Worm (Caenorhabditis elegans) whole organism, mixed stage, embryonic: ENCODE results near the gene Y57A10A.31.
A peak's percentile ranks its signal among the peaks of the same experiment; 100 is the strongest.

ENCODE experiments used
- M03D4.4 ChIP-seq: sonication (generic microtip); optimal IDR thresholded peaks from 2 replicates; lab custom pipeline; 2017; ENCODE audit warnings: mild to moderate bottlenecking, missing genetic modification characterization, missing compliant biosample characterization
- bed-3 ChIP-seq: fragments of 200-800 bp; sonication (Bioruptor generic); optimal IDR thresholded peaks from 3 replicates; lab custom pipeline; 2018; ENCODE audit warnings: mild to moderate bottlenecking, missing genetic modification characterization, moderate library complexity, missing compliant biosample characterization
- blmp-1 ChIP-seq: fragments of 150-350 bp; optimal IDR thresholded peaks from 2 replicates; lab custom pipeline; 2014; ENCODE audit warnings: missing biosample characterization, missing genetic modification characterization
- ceh-39 ChIP-seq: fragments of 150-350 bp; optimal IDR thresholded peaks from 2 replicates; lab custom pipeline; 2014; ENCODE audit warnings: missing biosample characterization, missing genetic modification characterization
- ceh-83 ChIP-seq: fragments of 200-800 bp; sonication (Bioruptor generic); optimal IDR thresholded peaks from 2 replicates; lab custom pipeline; 2018; ENCODE audit warnings: mild to moderate bottlenecking, missing genetic modification characterization, missing compliant biosample characterization
- ces-1 ChIP-seq: fragments of 150-350 bp; optimal IDR thresholded peaks from 2 replicates; lab custom pipeline; 2014; ENCODE audit warnings: missing biosample characterization, missing genetic modification reagents, missing genetic modification characterization
- cnd-1 ChIP-seq: fragments of 200-800 bp; sonication (Bioruptor generic); optimal IDR thresholded peaks from 2 replicates; lab custom pipeline; 2018; ENCODE audit warnings: mild to moderate bottlenecking, missing genetic modification characterization, missing compliant biosample characterization
- drap-1 ChIP-seq: fragments of 200-800 bp; sonication (Bioruptor generic); optimal IDR thresholded peaks from 3 replicates; lab custom pipeline; 2018; ENCODE audit warnings: mild to moderate bottlenecking, missing genetic modification characterization, missing compliant biosample characterization
- elt-1 ChIP-seq: sonication (generic microtip); optimal IDR thresholded peaks from 2 replicates; lab custom pipeline; 2017; ENCODE audit warnings: missing genetic modification characterization, mild to moderate bottlenecking, missing compliant biosample characterization, antibody characterized with exemption, moderate library complexity, borderline replicate concordance; ENCODE audit not compliant: insufficient read depth
- elt-3 ChIP-seq: fragments of 150-350 bp; optimal IDR thresholded peaks from 2 replicates; lab custom pipeline; 2014; ENCODE audit warnings: missing biosample characterization, missing genetic modification characterization
- flh-1 ChIP-seq: fragments of 200-800 bp; sonication (Bioruptor generic); optimal IDR thresholded peaks from 2 replicates; lab custom pipeline; 2018; ENCODE audit warnings: mild to moderate bottlenecking, missing genetic modification characterization, moderate library complexity, missing compliant biosample characterization
- ham-2 ChIP-seq: fragments of 200-800 bp; sonication (Bioruptor generic); optimal IDR thresholded peaks from 2 replicates; lab custom pipeline; 2018; ENCODE audit warnings: mild to moderate bottlenecking, missing genetic modification characterization, missing compliant biosample characterization
- lin-13 ChIP-seq: fragments of 150-350 bp; optimal IDR thresholded peaks from 2 replicates; lab custom pipeline; 2014; ENCODE audit warnings: missing biosample characterization, missing genetic modification characterization
- lsy-2 ChIP-seq: fragments of 150-350 bp; optimal IDR thresholded peaks from 2 replicates; lab custom pipeline; 2014; ENCODE audit warnings: missing biosample characterization, missing genetic modification characterization
- mab-5 ChIP-seq: fragments of 150-350 bp; optimal IDR thresholded peaks from 2 replicates; lab custom pipeline; 2014; ENCODE audit warnings: missing biosample characterization, missing genetic modification characterization
- mep-1 ChIP-seq: fragments of 150-350 bp; optimal IDR thresholded peaks from 2 replicates; lab custom pipeline; 2017; ENCODE audit warnings: missing biosample characterization, missing genetic modification reagents, missing genetic modification characterization, inconsistent platforms
- mls-2 ChIP-seq: sonication (generic microtip); optimal IDR thresholded peaks from 2 replicates; lab custom pipeline; 2016; ENCODE audit warnings: mild to moderate bottlenecking, missing genetic modification characterization, moderate library complexity, missing compliant biosample characterization
- nhr-12 ChIP-seq: fragments of 150-350 bp; optimal IDR thresholded peaks from 2 replicates; lab custom pipeline; 2014; ENCODE audit warnings: missing biosample characterization, missing genetic modification characterization
- nhr-2 ChIP-seq: fragments of 150-350 bp; optimal IDR thresholded peaks from 2 replicates; lab custom pipeline; 2014; ENCODE audit warnings: missing biosample characterization, missing genetic modification characterization
- nhr-237 ChIP-seq: fragments of 150-350 bp; optimal IDR thresholded peaks from 2 replicates; lab custom pipeline; 2014; ENCODE audit warnings: missing biosample characterization, missing genetic modification characterization
- nhr-28 ChIP-seq: fragments of 150-350 bp; optimal IDR thresholded peaks from 2 replicates; lab custom pipeline; 2014; ENCODE audit warnings: missing biosample characterization, missing genetic modification characterization
- nhr-76 ChIP-seq: sonication (generic microtip); optimal IDR thresholded peaks from 2 replicates; lab custom pipeline; 2017; ENCODE audit warnings: missing biosample characterization, missing genetic modification characterization
- pha-4 ChIP-seq: fragments of 150-350 bp; optimal IDR thresholded peaks from 2 replicates; lab custom pipeline; 2018; ENCODE audit warnings: missing biosample characterization, missing genetic modification reagents, missing genetic modification characterization
- sem-2 ChIP-seq: fragments of 200-800 bp; sonication (Bioruptor generic); optimal IDR thresholded peaks from 2 replicates; lab custom pipeline; 2018; ENCODE audit warnings: mild to moderate bottlenecking, missing genetic modification characterization, missing compliant biosample characterization
- snpc-4 ChIP-seq: fragments of 150-350 bp; optimal IDR thresholded peaks from 2 replicates; lab custom pipeline; 2014; ENCODE audit warnings: missing biosample characterization, missing genetic modification characterization
- sptf-1 ChIP-seq: sonication (generic microtip); optimal IDR thresholded peaks from 2 replicates; lab custom pipeline; 2017; ENCODE audit warnings: mild to moderate bottlenecking, missing genetic modification characterization, moderate library complexity, missing compliant biosample characterization
- tbx-8 ChIP-seq: fragments of 200-800 bp; sonication (Bioruptor generic); optimal IDR thresholded peaks from 2 replicates; lab custom pipeline; 2018; ENCODE audit warnings: mild to moderate bottlenecking, missing genetic modification characterization, moderate library complexity, missing compliant biosample characterization
- unc-120 ChIP-seq: sonication (generic microtip); optimal IDR thresholded peaks from 2 replicates; lab custom pipeline; 2017; ENCODE audit warnings: missing genetic modification characterization, missing compliant biosample characterization; ENCODE audit not compliant: poor library complexity, severe bottlenecking
- unc-39 ChIP-seq: fragments of 150-350 bp; optimal IDR thresholded peaks from 2 replicates; lab custom pipeline; 2014; ENCODE audit warnings: missing biosample characterization, missing genetic modification characterization
- zip-8 ChIP-seq: fragments of 150-350 bp; optimal IDR thresholded peaks from 2 replicates; lab custom pipeline; 2014; ENCODE audit warnings: missing biosample characterization, missing genetic modification characterization

Gene Y57A10A.31

DNA sequence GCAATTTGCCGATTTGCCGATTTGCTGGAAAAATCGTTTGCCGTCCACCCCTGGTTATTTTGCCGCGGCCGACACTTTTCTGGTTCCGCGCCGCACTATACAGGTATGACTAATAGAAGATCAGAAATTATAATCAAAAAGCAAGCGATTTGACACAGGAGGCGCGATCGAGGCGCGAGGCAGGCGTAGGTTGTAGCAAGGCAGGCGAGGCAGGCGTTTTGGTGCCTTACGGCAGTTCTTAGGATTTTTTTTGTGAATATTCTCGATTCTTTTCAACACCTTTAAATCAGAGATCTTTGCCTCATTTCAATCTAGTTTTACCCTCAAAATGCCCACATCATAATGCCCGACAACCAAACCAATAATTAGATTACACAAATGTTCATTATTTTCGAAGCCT, 35.0 kb downstream of the Y57A10A.31 start, which contains the start of gene sre-56:
sre-56 (plus strand) TSS at position 301 of the 400 bp plus-strand sequence.
- no peak for TF ChIP-seq unc-39 (tag; lab: Kevin White, UChicago)

DNA sequence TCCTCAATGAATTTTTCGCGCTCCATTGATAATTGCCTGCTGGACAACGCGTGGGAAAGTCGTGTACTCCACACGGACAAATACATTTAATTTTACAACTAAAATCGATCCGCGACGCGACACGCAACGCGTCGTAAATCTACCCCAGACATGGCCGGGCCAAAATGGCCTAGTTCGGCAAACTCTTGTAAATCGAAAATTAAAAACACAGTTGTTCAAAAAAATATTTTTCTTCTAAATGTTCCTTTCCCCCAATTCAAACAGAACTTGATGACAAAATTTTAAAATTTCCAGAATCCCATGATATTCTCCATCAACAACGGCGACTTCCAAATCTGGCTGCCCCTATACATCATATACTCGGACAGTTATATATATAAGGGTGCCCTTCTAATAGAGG, 39.8 kb downstream of the Y57A10A.31 start, which contains the start of gene sre-55:
sre-55 (plus strand) TSS at position 301 of the 400 bp plus-strand sequence.
- TF ChIP-seq drap-1 (no peak), unc-120 (tag; lab: Kevin White, UChicago) (no peak), lsy-2 (tag; lab: Kevin White, UChicago) (no peak), elt-1 (tag; lab: Kevin White, UChicago) (no peak), ceh-39 (no peak), nhr-2 (tag; lab: Kevin White, UChicago) (no peak), nhr-28 (tag; lab: Kevin White, UChicago) (no peak), cnd-1 (tag; lab: Kevin White, UChicago) (no peak), ceh-83 (GFP tag; lab: Kevin White, UChicago) (no peak), mab-5 (tag; lab: Kevin White, UChicago) (no peak), snpc-4 (tag; lab: Kevin White, UChicago) (no peak)

DNA sequence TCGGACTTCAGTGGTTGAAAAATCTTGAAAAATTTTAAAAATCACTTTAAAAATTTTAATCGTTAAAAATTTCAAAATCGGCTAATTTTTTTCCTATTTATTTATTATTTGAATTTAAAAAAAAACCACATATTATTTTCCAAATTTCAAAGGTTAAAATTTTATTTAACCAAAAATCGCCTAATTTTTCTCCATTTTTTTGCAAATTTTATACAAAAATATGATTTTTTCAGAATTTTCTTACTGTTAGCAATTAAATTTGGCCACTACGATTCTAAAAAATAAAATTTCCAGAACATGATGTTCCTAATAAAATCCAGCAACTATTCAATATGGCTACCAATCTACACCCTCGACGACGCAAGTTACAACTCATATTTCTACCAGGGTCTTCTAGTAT, 43.4 kb downstream of the Y57A10A.31 start, which contains the start of gene sre-54:
sre-54 (plus strand) TSS at position 301 of the 400 bp plus-strand sequence.
- TF ChIP-seq elt-3 (tag; lab: Kevin White, UChicago), result no peak
- no peak for TF ChIP-seq tbx-8 (GFP tag; lab: Kevin White, UChicago)
- no peak for TF ChIP-seq nhr-76 (tag; lab: Kevin White, UChicago)
- no peak for TF ChIP-seq bed-3 (GFP tag; lab: Kevin White, UChicago)

DNA sequence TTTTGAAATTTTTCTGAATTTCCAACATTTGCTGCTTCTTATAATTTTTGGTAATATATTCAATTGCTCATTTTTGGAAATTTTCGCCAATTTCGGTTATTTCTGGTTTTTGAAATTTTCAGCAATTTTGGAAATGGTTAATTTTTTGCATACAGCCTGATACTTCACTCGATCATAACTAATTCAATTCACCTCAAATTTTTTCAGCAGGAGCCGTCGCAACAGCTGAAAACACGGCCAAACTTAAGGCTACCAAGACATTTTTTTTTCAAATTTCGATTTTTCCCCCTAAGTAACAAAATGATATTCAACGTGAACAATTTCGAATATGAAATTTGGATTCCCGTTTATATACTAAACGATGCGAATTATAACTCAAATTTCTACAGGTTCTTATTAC, 46.2 kb downstream of the Y57A10A.31 start, which contains the start of gene sre-52:
sre-52 (plus strand) TSS at position 301 of the 400 bp plus-strand sequence.
- TF ChIP-seq M03D4.4 (no peak), flh-1 (no peak), sem-2 (GFP tag; lab: Kevin White, UChicago) (no peak), nhr-2 (tag; lab: Kevin White, UChicago) (no peak), ceh-83 (GFP tag; lab: Kevin White, UChicago) (no peak)

- TF ChIP-seq unc-120 (tag; lab: Kevin White, UChicago) (peak; percentile 64), ces-1 (peak; percentile 95), pha-4 (tag; lab: Kevin White, UChicago) (peak; percentile 56), nhr-2 (tag; lab: Kevin White, UChicago) (no peak), cnd-1 (tag; lab: Kevin White, UChicago) (peak; percentile 30), flh-1 (no peak), ham-2 (no peak), lin-13 (tag; lab: Kevin White, UChicago) (peak; percentile 19), unc-39 (tag; lab: Kevin White, UChicago) (no peak), mls-2 (tag; lab: Kevin White, UChicago) (peak; percentile 79), lsy-2 (tag; lab: Kevin White, UChicago) (peak; percentile 87), blmp-1 (no peak), nhr-12 (tag; lab: Kevin White, UChicago) (no peak), nhr-237 (peak; percentile 36), elt-1 (tag; lab: Kevin White, UChicago) (no peak), ceh-39 (peak; percentile 44), snpc-4 (tag; lab: Kevin White, UChicago) (no peak), M03D4.4 (peak; percentile 10), mep-1 (tag; lab: Kevin White, UChicago) (peak; percentile 65), sptf-1 (tag; lab: Kevin White, UChicago) (peak; percentile 9), tbx-8 (GFP tag; lab: Kevin White, UChicago) (no peak)
Measured at ce11 chrII:12339152-12339551, 50.0 kb downstream of the Y57A10A.31 start.

- TF ChIP-seq ham-2 (no peak), nhr-2 (tag; lab: Kevin White, UChicago) (no peak), elt-3 (tag; lab: Kevin White, UChicago) (no peak), bed-3 (GFP tag; lab: Kevin White, UChicago) (no peak), unc-39 (tag; lab: Kevin White, UChicago) (no peak), flh-1 (no peak), mep-1 (tag; lab: Kevin White, UChicago) (no peak), mab-5 (tag; lab: Kevin White, UChicago) (no peak), nhr-12 (tag; lab: Kevin White, UChicago) (no peak), zip-8 (no peak), sem-2 (GFP tag; lab: Kevin White, UChicago) (no peak), unc-120 (tag; lab: Kevin White, UChicago) (no peak), snpc-4 (tag; lab: Kevin White, UChicago) (no peak), drap-1 (no peak)
Measured at ce11 chrII:12339644-12340043, 50.5 kb downstream of the Y57A10A.31 start, which contains the start of gene sop-2. Gene sop-2 (plus strand): TSS chrII:12339944.
